Fruit fly (Drosophila melanogaster): ENCODE measurements around the gene Elo68alpha.
A peak's percentile ranks its signal among the peaks of the same experiment; 100 is the strongest.

dm6 chr3L:11070372-11070854 lies 32.4 kb downstream of the Elo68alpha start, which contains the start of gene Mocs1:
- TF ChIP-seq Jra (GFP tag; optimal IDR thresholded peaks at IDR 0.05), result no peak
- TF ChIP-seq lola (GFP tag; optimal IDR thresholded peaks at IDR 0.05), result no peak
- TF ChIP-seq Myc (optimal IDR thresholded peaks at IDR 0.05), result no peak
- no peak for TF ChIP-seq psq (GFP tag; optimal IDR thresholded peaks at IDR 0.05)
- no peak for TF ChIP-seq GATAd (GFP tag; optimal IDR thresholded peaks at IDR 0.05)
- TF ChIP-seq jim (GFP tag; optimal IDR thresholded peaks at IDR 0.05), result peak; percentile 11
- no peak for TF ChIP-seq fru (GFP tag; optimal IDR thresholded peaks at IDR 0.05)
- no peak for TF ChIP-seq Abd-B (GFP tag; optimal IDR thresholded peaks at IDR 0.05)
- TF ChIP-seq br (GFP tag; optimal IDR thresholded peaks at IDR 0.05), result no peak
- no peak for TF ChIP-seq pan (optimal IDR thresholded peaks at IDR 0.05)
